Worm (Caenorhabditis elegans) whole organism, late embryonic: ENCODE results near the gene ZK616.61.

Experiments used
- C08G9.2 ChIP-seq: sonication (generic microtip); optimal IDR thresholded peaks from 2 replicates; lab custom pipeline; 2016; ENCODE audit warnings: mild to moderate bottlenecking, missing genetic modification characterization, moderate library complexity, missing compliant biosample characterization
- C38D4.7 ChIP-seq: fragments of 200-800 bp; sonication (Bioruptor generic); optimal IDR thresholded peaks from 2 replicates; lab custom pipeline; 2018; ENCODE audit warnings: mild to moderate bottlenecking, missing genetic modification characterization, moderate library complexity, missing compliant biosample characterization
- F13H6.1 ChIP-seq: sonication (generic microtip); optimal IDR thresholded peaks from 2 replicates; lab custom pipeline; 2016; ENCODE audit warnings: missing genetic modification characterization, missing compliant biosample characterization
- K02D7.2 ChIP-seq: sonication (generic microtip); optimal IDR thresholded peaks from 2 replicates; lab custom pipeline; 2017; ENCODE audit warnings: mild to moderate bottlenecking, missing genetic modification characterization, missing compliant biosample characterization
- T23F11.4 ChIP-seq: fragments of 200-800 bp; sonication (Bioruptor generic); optimal IDR thresholded peaks from 2 replicates; lab custom pipeline; 2018; ENCODE audit warnings: mild to moderate bottlenecking, missing genetic modification characterization, missing compliant biosample characterization
- Y22D7AL.16 ChIP-seq: sonication (generic microtip); optimal IDR thresholded peaks from 2 replicates; lab custom pipeline; 2016; ENCODE audit warnings: missing genetic modification characterization, missing compliant biosample characterization
- ahr-1 ChIP-seq: sonication (generic microtip); optimal IDR thresholded peaks from 2 replicates; lab custom pipeline; 2016; ENCODE audit warnings: missing genetic modification characterization, missing compliant biosample characterization
- ceh-24 ChIP-seq: sonication (generic microtip); optimal IDR thresholded peaks from 2 replicates; lab custom pipeline; 2016; ENCODE audit warnings: mild to moderate bottlenecking, missing genetic modification characterization, missing compliant biosample characterization
- ceh-30 ChIP-seq: fragments of 150-350 bp; optimal IDR thresholded peaks from 2 replicates; lab custom pipeline; 2014; ENCODE audit warnings: missing biosample characterization, missing genetic modification characterization
- ceh-48 ChIP-seq: sonication (generic microtip); optimal IDR thresholded peaks from 2 replicates; lab custom pipeline; 2016; ENCODE audit warnings: missing genetic modification characterization, inconsistent platforms, missing compliant biosample characterization
- ceh-9 ChIP-seq: sonication (generic microtip); optimal IDR thresholded peaks from 2 replicates; lab custom pipeline; 2016; ENCODE audit warnings: mild to moderate bottlenecking, missing genetic modification characterization, inconsistent platforms, missing compliant biosample characterization
- che-1 ChIP-seq: sonication (generic microtip); optimal IDR thresholded peaks from 2 replicates; lab custom pipeline; 2016; ENCODE audit warnings: mild to moderate bottlenecking, missing genetic modification characterization, missing compliant biosample characterization
- dmd-4 ChIP-seq: sonication (generic microtip); optimal IDR thresholded peaks from 2 replicates; lab custom pipeline; 2016; ENCODE audit warnings: borderline replicate concordance, missing genetic modification characterization, missing compliant biosample characterization
- dve-1 ChIP-seq: sonication (generic microtip); optimal IDR thresholded peaks from 2 replicates; lab custom pipeline; 2017; ENCODE audit warnings: antibody characterized with exemption, mild to moderate bottlenecking, missing genetic modification characterization, missing compliant biosample characterization
- elt-4 ChIP-seq: sonication (generic microtip); optimal IDR thresholded peaks from 2 replicates; lab custom pipeline; 2016; ENCODE audit warnings: missing genetic modification characterization, missing compliant biosample characterization
- ets-4 ChIP-seq: sonication (generic microtip); optimal IDR thresholded peaks from 2 replicates; lab custom pipeline; 2016; ENCODE audit warnings: missing genetic modification characterization, missing compliant biosample characterization
- eyg-1 ChIP-seq: sonication (generic microtip); optimal IDR thresholded peaks from 2 replicates; lab custom pipeline; 2016; ENCODE audit warnings: missing genotype, missing genetic modification characterization, missing compliant biosample characterization
- fax-1 ChIP-seq: sonication (generic microtip); optimal IDR thresholded peaks from 2 replicates; lab custom pipeline; 2016; ENCODE audit warnings: missing genotype, missing genetic modification characterization, missing compliant biosample characterization
- gmeb-2 ChIP-seq: sonication (generic microtip); optimal IDR thresholded peaks from 2 replicates; lab custom pipeline; 2016; ENCODE audit warnings: missing genetic modification characterization, inconsistent platforms, missing compliant biosample characterization
- hlh-13 ChIP-seq: fragments of 200-800 bp; sonication (Bioruptor generic); optimal IDR thresholded peaks from 2 replicates; lab custom pipeline; 2018; ENCODE audit warnings: mild to moderate bottlenecking, missing genetic modification characterization, missing compliant biosample characterization
- hlh-15 ChIP-seq: sonication (generic microtip); optimal IDR thresholded peaks from 2 replicates; lab custom pipeline; 2016; ENCODE audit warnings: missing genetic modification characterization, missing compliant biosample characterization
- hlh-6 ChIP-seq: sonication (generic microtip); optimal IDR thresholded peaks from 2 replicates; lab custom pipeline; 2016; ENCODE audit warnings: missing genotype, missing genetic modification characterization, missing compliant biosample characterization
- lim-6 ChIP-seq: sonication (generic microtip); optimal IDR thresholded peaks from 2 replicates; lab custom pipeline; 2016; ENCODE audit warnings: missing genetic modification characterization, missing compliant biosample characterization
- lin-11 ChIP-seq: fragments of 200-800 bp; sonication (Bioruptor generic); optimal IDR thresholded peaks from 2 replicates; lab custom pipeline; 2018; ENCODE audit warnings: mild to moderate bottlenecking, missing genetic modification characterization, missing compliant biosample characterization
- madf-2 ChIP-seq: sonication (generic microtip); optimal IDR thresholded peaks from 2 replicates; lab custom pipeline; 2017; ENCODE audit warnings: missing genetic modification characterization, missing compliant biosample characterization
- nfya-1 ChIP-seq: sonication (generic microtip); optimal IDR thresholded peaks from 2 replicates; lab custom pipeline; 2017; ENCODE audit warnings: missing genetic modification characterization, mild to moderate bottlenecking, missing compliant biosample characterization, antibody characterized with exemption, moderate library complexity
- nhr-11 ChIP-seq: fragments of 150-350 bp; optimal IDR thresholded peaks from 2 replicates; lab custom pipeline; 2014; ENCODE audit warnings: missing biosample characterization, missing genetic modification characterization
- nhr-232 ChIP-seq: sonication (generic microtip); optimal IDR thresholded peaks from 2 replicates; lab custom pipeline; 2016; ENCODE audit warnings: missing genetic modification characterization, missing compliant biosample characterization
- pat-9 ChIP-seq: fragments of 200-800 bp; sonication (Bioruptor generic); optimal IDR thresholded peaks from 2 replicates; lab custom pipeline; 2018; ENCODE audit warnings: mild to moderate bottlenecking, missing genetic modification characterization, moderate library complexity, missing compliant biosample characterization
- pha-2 ChIP-seq: sonication (generic microtip); optimal IDR thresholded peaks from 2 replicates; lab custom pipeline; 2017; ENCODE audit warnings: mild to moderate bottlenecking, missing genetic modification characterization, missing compliant biosample characterization
- pha-4 ChIP-seq: fragments of 150-350 bp; optimal IDR thresholded peaks from 2 replicates; lab custom pipeline; 2018; ENCODE audit warnings: missing biosample characterization, missing genetic modification reagents, missing genetic modification characterization
- pqm-1 ChIP-seq: sonication (generic microtip); optimal IDR thresholded peaks from 2 replicates; lab custom pipeline; 2016; ENCODE audit warnings: missing genetic modification characterization, missing compliant biosample characterization
- sdc-2 ChIP-seq: sonication (generic microtip); optimal IDR thresholded peaks from 2 replicates; lab custom pipeline; 2016; ENCODE audit warnings: missing genotype, missing genetic modification characterization, missing compliant biosample characterization
- sox-2 ChIP-seq: fragments of 200-800 bp; sonication (Bioruptor generic); IDR thresholded peaks from 2 replicates; pipeline ENCODE4 v1.3.6; 2022; ENCODE audit warnings: missing genetic modification reagents, missing genetic modification characterization, missing compliant biosample characterization
- sox-4 ChIP-seq: sonication (generic microtip); optimal IDR thresholded peaks from 2 replicates; lab custom pipeline; 2017; ENCODE audit warnings: mild to moderate bottlenecking, missing genetic modification characterization, inconsistent platforms, missing compliant biosample characterization
- tbx-2 ChIP-seq: sonication (generic microtip); optimal IDR thresholded peaks from 2 replicates; lab custom pipeline; 2016; ENCODE audit warnings: missing genetic modification characterization, missing compliant biosample characterization
- tbx-7 ChIP-seq: sonication (generic microtip); optimal IDR thresholded peaks from 2 replicates; lab custom pipeline; 2016; ENCODE audit warnings: missing genotype, missing genetic modification characterization, missing compliant biosample characterization
- ttx-3 ChIP-seq: sonication (generic microtip); optimal IDR thresholded peaks from 2 replicates; lab custom pipeline; 2016; ENCODE audit warnings: missing genetic modification reagents, missing genetic modification characterization, missing compliant biosample characterization
- unc-42 ChIP-seq: sonication (generic microtip); optimal IDR thresholded peaks from 2 replicates; lab custom pipeline; 2016; ENCODE audit warnings: missing genotype, missing genetic modification characterization, missing compliant biosample characterization
- zip-5 ChIP-seq: sonication (generic microtip); optimal IDR thresholded peaks from 2 replicates; lab custom pipeline; 2016; ENCODE audit warnings: missing genetic modification characterization, missing compliant biosample characterization
- ztf-16 ChIP-seq: sonication (generic microtip); optimal IDR thresholded peaks from 2 replicates; lab custom pipeline; 2017; ENCODE audit warnings: missing genetic modification characterization, missing compliant biosample characterization

The ZK616.61 gene

ce11 chrIV:5411120-5411519 is 5.7 kb downstream of the ZK616.61 start, which contains the start of gene ZK616.65:
Gene ZK616.65, minus strand, starts transcription at chrIV:5411220.
- TF ChIP-seq lim-6 (tag; lab: Kevin White, UChicago) (no peak), tbx-7 (no peak), nhr-11 (tag; lab: Kevin White, UChicago) (no peak), madf-2 (tag; lab: Kevin White, UChicago) (no peak), gmeb-2 (tag; lab: Kevin White, UChicago) (no peak), pha-2 (tag; lab: Kevin White, UChicago) (no peak), ceh-30 (tag; lab: Kevin White, UChicago) (no peak), dve-1 (tag; lab: Kevin White, UChicago) (no peak), hlh-13 (no peak), ttx-3 (no peak), ceh-24 (tag; lab: Kevin White, UChicago) (no peak), fax-1 (tag; lab: Kevin White, UChicago) (no peak)

ce11 chrIV:5411641-5412337 is 6.3 kb downstream of the ZK616.61 start, which contains the start of gene ZK616.8:
Gene ZK616.8, minus strand, starts transcription at chrIV:5412193.
- no peak for TF ChIP-seq zip-5
- TF ChIP-seq nfya-1 (tag; lab: Kevin White, UChicago), result no peak
- no peak for TF ChIP-seq ztf-16 (tag; lab: Kevin White, UChicago)
- no peak for TF ChIP-seq elt-4 (tag; lab: Kevin White, UChicago)
- TF ChIP-seq K02D7.2 (tag; lab: Kevin White, UChicago), result no peak
- no peak for TF ChIP-seq hlh-13
- TF ChIP-seq dmd-4 (tag; lab: Kevin White, UChicago), result no peak
- TF ChIP-seq ahr-1 (tag; lab: Kevin White, UChicago), result no peak
- TF ChIP-seq ceh-9 (tag; lab: Kevin White, UChicago), result no peak
- no peak for TF ChIP-seq ets-4 (tag; lab: Kevin White, UChicago)
- no peak for TF ChIP-seq pha-4 (tag; lab: Kevin White, UChicago)
- no peak for TF ChIP-seq sox-2 (GFP tag; lab: Robert Waterston, UW)
- TF ChIP-seq, all 69 proteins: peak for 0

ce11 chrIV:5415696-5416095 is 10.3 kb downstream of the ZK616.61 start, which contains the start of gene spp-7:
Gene spp-7, minus strand, starts transcription at chrIV:5415796.
- TF ChIP-seq C08G9.2 (tag; lab: Kevin White, UChicago) (no peak), ztf-16 (tag; lab: Kevin White, UChicago) (no peak), hlh-6 (tag; lab: Kevin White, UChicago) (no peak), pha-4 (tag; lab: Kevin White, UChicago) (no peak), gmeb-2 (tag; lab: Kevin White, UChicago) (no peak), pat-9 (tag; lab: Kevin White, UChicago) (no peak)

- TF ChIP-seq sox-4 (tag; lab: Kevin White, UChicago) (no peak), F13H6.1 (tag; lab: Kevin White, UChicago) (no peak), ets-4 (tag; lab: Kevin White, UChicago) (no peak), T23F11.4 (no peak)
- TF ChIP-seq, all 69 proteins: peak for 0
These were observed 13.7 kb downstream of the ZK616.61 start, which contains the start of gene ehn-3 for ce11 chrIV:5419122-5419521. Gene ehn-3, minus strand, starts transcription at chrIV:5419222.

ce11 chrIV:5438705-5439104 is 33.3 kb downstream of the ZK616.61 start, which contains the start of gene mgl-3:
Gene mgl-3, plus strand, starts transcription at chrIV:5439005.
- no peak for TF ChIP-seq nhr-232 (tag; lab: Kevin White, UChicago)
- TF ChIP-seq tbx-2 (tag; lab: Kevin White, UChicago), result no peak
- no peak for TF ChIP-seq C38D4.7
- TF ChIP-seq nfya-1 (tag; lab: Kevin White, UChicago), result no peak
- TF ChIP-seq Y22D7AL.16 (tag; lab: Kevin White, UChicago), result no peak
- no peak for TF ChIP-seq eyg-1 (tag; lab: Kevin White, UChicago)
- TF ChIP-seq hlh-13, result no peak
- TF ChIP-seq dve-1 (tag; lab: Kevin White, UChicago), result no peak
- no peak for TF ChIP-seq che-1 (tag; lab: Kevin White, UChicago)
- no peak for TF ChIP-seq ttx-3
- TF ChIP-seq ets-4 (tag; lab: Kevin White, UChicago), result no peak
- TF ChIP-seq ceh-48, result no peak
- no peak for TF ChIP-seq hlh-15 (tag; lab: Kevin White, UChicago)
- TF ChIP-seq sdc-2 (tag; lab: Kevin White, UChicago), result no peak
- no peak for TF ChIP-seq unc-42
- no peak for TF ChIP-seq lin-11 (tag; lab: Kevin White, UChicago)
- TF ChIP-seq pqm-1 (tag; lab: Kevin White, UChicago), result no peak
- TF ChIP-seq tbx-7, result no peak
